Worm (Caenorhabditis elegans): ENCODE results near the gene F10G7.5.

F10G7.5 gene

DNA sequence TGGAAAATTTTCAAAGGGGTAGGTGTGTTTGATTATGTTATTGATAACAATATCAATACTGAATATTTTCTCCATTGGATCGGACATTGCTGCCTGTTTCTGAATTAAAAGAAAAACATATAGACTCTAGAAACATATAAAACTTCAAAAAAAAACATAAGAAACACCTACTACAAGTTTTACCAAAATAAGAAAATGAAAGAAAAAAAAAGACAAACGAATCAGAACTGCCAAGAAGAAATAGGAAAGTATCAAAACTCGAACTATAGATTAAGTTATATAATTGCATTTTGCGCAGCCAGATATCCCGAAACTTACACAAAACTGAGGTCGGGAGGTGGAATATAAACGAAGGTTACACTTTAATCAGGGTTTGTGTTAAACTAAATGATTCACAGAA lies 27.9 kb upstream of the F10G7.5 start, which contains the start of gene T05A7.11:
T05A7.11 (minus strand) TSS at position 101 of the 400 bp plus-strand sequence.
- TF ChIP-seq ceh-13 (GFP tag; optimal IDR thresholded peaks at IDR 0.05): no peak
- TF ChIP-seq B0310.2 (tag; optimal IDR thresholded peaks at IDR 0.05): no peak
- no peak for TF ChIP-seq ets-7 (tag; optimal IDR thresholded peaks at IDR 0.05)
- TF ChIP-seq tra-4 (tag; optimal IDR thresholded peaks at IDR 0.05): no peak
- no peak for TF ChIP-seq hmbx-1 (tag; optimal IDR thresholded peaks at IDR 0.05)
- TF ChIP-seq sea-1 (GFP tag; conservative IDR thresholded peaks at IDR 0.05): no peak
- no peak for TF ChIP-seq ceh-36 (tag; optimal IDR thresholded peaks at IDR 0.05)
- TF ChIP-seq F13C5.2 (tag; optimal IDR thresholded peaks at IDR 0.05): no peak
- TF ChIP-seq pes-1 (GFP tag; IDR thresholded peaks at IDR 0.05): no peak
- TF ChIP-seq ama-1 (optimal IDR thresholded peaks at IDR 0.05): no peak

ce11 chrII:4667572-4667971 lies 25.6 kb upstream of the F10G7.5 start, which contains the start of gene fut-5:
fut-5 (minus strand) TSS chrII:4667672.
- TF ChIP-seq scrt-1 (GFP tag; IDR thresholded peaks at IDR 0.05): no peak
- TF ChIP-seq aly-1 (tag; optimal IDR thresholded peaks at IDR 0.05): no peak
- TF ChIP-seq hnd-1 (tag; optimal IDR thresholded peaks at IDR 0.05): no peak
- TF ChIP-seq sea-1 (GFP tag; conservative IDR thresholded peaks at IDR 0.05): no peak

- TF ChIP-seq ama-1 (optimal IDR thresholded peaks at IDR 0.05) (no peak), aly-1 (tag; optimal IDR thresholded peaks at IDR 0.05) (no peak), tbx-37 (GFP tag; conservative IDR thresholded peaks at IDR 0.05) (no peak), tbx-11 (GFP tag; IDR thresholded peaks at IDR 0.05) (no peak), tra-4 (tag; optimal IDR thresholded peaks at IDR 0.05) (no peak), hmbx-1 (tag; optimal IDR thresholded peaks at IDR 0.05) (no peak), sea-1 (GFP tag; conservative IDR thresholded peaks at IDR 0.05) (no peak), hmg-4 (GFP tag; optimal IDR thresholded peaks at IDR 0.05) (no peak), ceh-13 (GFP tag; optimal IDR thresholded peaks at IDR 0.05) (no peak), ceh-36 (tag; optimal IDR thresholded peaks at IDR 0.05) (no peak), F13C5.2 (tag; optimal IDR thresholded peaks at IDR 0.05) (no peak), B0310.2 (tag; optimal IDR thresholded peaks at IDR 0.05) (no peak), hnd-1 (tag; optimal IDR thresholded peaks at IDR 0.05) (no peak), flt-1 (GFP tag; IDR thresholded peaks at IDR 0.05) (no peak), ets-7 (tag; optimal IDR thresholded peaks at IDR 0.05) (no peak), pes-1 (GFP tag; IDR thresholded peaks at IDR 0.05) (no peak), scrt-1 (GFP tag; IDR thresholded peaks at IDR 0.05) (no peak)
Measured at ce11 chrII:4671692-4672091, 21.5 kb upstream of the F10G7.5 start, which contains the start of gene T05A7.6. T05A7.6 (minus strand) TSS chrII:4671792.

DNA sequence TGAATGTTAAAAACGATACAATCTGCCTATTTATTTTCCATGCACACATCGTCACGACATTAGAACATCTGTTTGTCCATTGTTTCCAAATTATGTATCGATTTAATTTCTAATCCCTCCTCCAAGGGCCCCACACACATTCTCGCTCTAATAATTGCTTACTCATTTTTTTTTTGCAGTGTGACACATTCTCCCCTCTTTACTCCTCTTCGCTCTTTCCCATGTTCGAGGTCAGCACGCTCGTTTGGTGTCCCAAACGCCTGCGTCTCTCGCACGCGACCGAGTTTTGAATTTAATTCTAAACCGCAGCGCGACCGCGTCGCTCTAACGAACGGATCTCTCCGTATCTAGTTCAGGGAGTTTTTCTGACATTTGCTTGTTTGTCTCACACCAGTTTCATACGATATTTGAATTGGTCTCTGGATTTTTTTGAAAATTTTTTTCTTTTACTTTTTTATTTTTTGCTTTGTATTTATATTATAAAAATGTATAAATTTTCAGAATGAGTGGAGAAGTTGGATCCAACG lies 20.6 kb upstream of the F10G7.5 start, which contains the start of the genes clec-140 and hmg-11:
clec-140 (plus strand) TSS at position 477 of the 527 bp plus-strand sequence.
hmg-11 (plus strand) TSS at position 502 of the 527 bp plus-strand sequence.
- TF ChIP-seq hmg-4 (GFP tag; optimal IDR thresholded peaks at IDR 0.05) (peak; percentile 25), F13C5.2 (tag; optimal IDR thresholded peaks at IDR 0.05) (peak; percentile 49), B0310.2 (tag; optimal IDR thresholded peaks at IDR 0.05) (no peak)

DNA sequence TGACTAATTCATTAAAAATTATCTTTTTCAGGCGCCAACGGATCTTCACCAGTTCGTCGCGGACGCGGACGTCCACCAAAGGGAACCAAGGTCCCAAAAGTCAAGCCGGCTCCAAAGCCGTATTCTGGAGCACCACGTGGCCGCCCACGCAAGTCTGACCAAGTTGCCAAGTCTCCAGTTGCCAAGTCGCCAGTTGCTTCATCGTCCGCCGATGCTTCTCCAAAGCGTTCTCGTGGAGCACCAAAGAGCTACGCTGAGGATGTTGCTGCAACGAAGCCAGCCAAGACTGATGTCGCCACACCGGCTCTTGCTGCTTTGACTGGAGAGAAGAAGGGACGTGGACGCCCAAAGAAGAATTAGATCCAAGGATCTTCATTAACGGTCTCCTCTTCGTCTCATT lies 20.0 kb upstream of the F10G7.5 start:
- TF ChIP-seq B0310.2 (tag; optimal IDR thresholded peaks at IDR 0.05) (no peak), ets-7 (tag; optimal IDR thresholded peaks at IDR 0.05) (no peak), flt-1 (GFP tag; IDR thresholded peaks at IDR 0.05) (no peak), tra-4 (tag; optimal IDR thresholded peaks at IDR 0.05) (no peak), sea-1 (GFP tag; conservative IDR thresholded peaks at IDR 0.05) (no peak), aly-1 (tag; optimal IDR thresholded peaks at IDR 0.05) (no peak), F13C5.2 (tag; optimal IDR thresholded peaks at IDR 0.05) (no peak), hmg-4 (GFP tag; optimal IDR thresholded peaks at IDR 0.05) (no peak), tbx-37 (GFP tag; conservative IDR thresholded peaks at IDR 0.05) (no peak), hmbx-1 (tag; optimal IDR thresholded peaks at IDR 0.05) (no peak), scrt-1 (GFP tag; IDR thresholded peaks at IDR 0.05) (no peak), hnd-1 (tag; optimal IDR thresholded peaks at IDR 0.05) (no peak), ama-1 (optimal IDR thresholded peaks at IDR 0.05) (no peak), ceh-36 (tag; optimal IDR thresholded peaks at IDR 0.05) (no peak), tbx-11 (GFP tag; IDR thresholded peaks at IDR 0.05) (no peak), pes-1 (GFP tag; IDR thresholded peaks at IDR 0.05) (no peak), ceh-13 (GFP tag; optimal IDR thresholded peaks at IDR 0.05) (no peak)

ce11 chrII:4673670-4674069 lies 19.5 kb upstream of the F10G7.5 start:
- no peak for TF ChIP-seq F13C5.2 (tag; optimal IDR thresholded peaks at IDR 0.05)
- TF ChIP-seq ceh-13 (GFP tag; optimal IDR thresholded peaks at IDR 0.05): no peak
- no peak for TF ChIP-seq hmbx-1 (tag; optimal IDR thresholded peaks at IDR 0.05)
- no peak for TF ChIP-seq ama-1 (optimal IDR thresholded peaks at IDR 0.05)
- no peak for TF ChIP-seq aly-1 (tag; optimal IDR thresholded peaks at IDR 0.05)
- TF ChIP-seq hnd-1 (tag; optimal IDR thresholded peaks at IDR 0.05): no peak
- TF ChIP-seq tbx-37 (GFP tag; conservative IDR thresholded peaks at IDR 0.05): no peak

DNA sequence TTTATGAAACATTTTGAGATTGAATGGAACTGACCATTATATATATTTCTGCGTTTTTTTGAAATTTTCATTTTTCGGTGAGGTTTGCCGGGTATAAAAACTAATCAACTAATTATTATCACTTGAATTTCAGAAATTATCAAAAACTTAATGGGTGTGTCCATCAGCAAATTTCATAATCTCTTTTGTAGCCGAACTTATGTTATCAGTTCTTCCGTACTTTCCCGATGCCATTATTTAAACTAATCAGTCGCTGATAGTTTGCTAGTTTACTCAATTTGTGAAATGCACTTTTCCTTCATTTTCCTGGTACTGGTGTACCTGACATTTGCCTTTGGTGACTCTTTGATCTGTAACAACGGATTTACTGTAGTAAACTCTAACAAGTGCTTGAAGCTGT lies 19.0 kb upstream of the F10G7.5 start:
- no peak for TF ChIP-seq hmg-4 (GFP tag; optimal IDR thresholded peaks at IDR 0.05)
- no peak for TF ChIP-seq tra-4 (tag; optimal IDR thresholded peaks at IDR 0.05)
- no peak for TF ChIP-seq hnd-1 (tag; optimal IDR thresholded peaks at IDR 0.05)
- no peak for TF ChIP-seq scrt-1 (GFP tag; IDR thresholded peaks at IDR 0.05)
- TF ChIP-seq ceh-36 (tag; optimal IDR thresholded peaks at IDR 0.05): no peak
- no peak for TF ChIP-seq ets-7 (tag; optimal IDR thresholded peaks at IDR 0.05)
- no peak for TF ChIP-seq aly-1 (tag; optimal IDR thresholded peaks at IDR 0.05)
- TF ChIP-seq tbx-11 (GFP tag; IDR thresholded peaks at IDR 0.05): no peak
- no peak for TF ChIP-seq F13C5.2 (tag; optimal IDR thresholded peaks at IDR 0.05)
- TF ChIP-seq flt-1 (GFP tag; IDR thresholded peaks at IDR 0.05): no peak
- no peak for TF ChIP-seq tbx-37 (GFP tag; conservative IDR thresholded peaks at IDR 0.05)
- no peak for TF ChIP-seq hmbx-1 (tag; optimal IDR thresholded peaks at IDR 0.05)
- TF ChIP-seq sea-1 (GFP tag; conservative IDR thresholded peaks at IDR 0.05): no peak
- no peak for TF ChIP-seq ama-1 (optimal IDR thresholded peaks at IDR 0.05)
- no peak for TF ChIP-seq ceh-13 (GFP tag; optimal IDR thresholded peaks at IDR 0.05)
- TF ChIP-seq pes-1 (GFP tag; IDR thresholded peaks at IDR 0.05): no peak

- TF ChIP-seq hnd-1 (tag; optimal IDR thresholded peaks at IDR 0.05) (no peak), sea-1 (GFP tag; conservative IDR thresholded peaks at IDR 0.05) (no peak), F13C5.2 (tag; optimal IDR thresholded peaks at IDR 0.05) (no peak), scrt-1 (GFP tag; IDR thresholded peaks at IDR 0.05) (no peak), tbx-11 (GFP tag; IDR thresholded peaks at IDR 0.05) (no peak), pes-1 (GFP tag; IDR thresholded peaks at IDR 0.05) (no peak), tra-4 (tag; optimal IDR thresholded peaks at IDR 0.05) (no peak), tbx-37 (GFP tag; conservative IDR thresholded peaks at IDR 0.05) (no peak), aly-1 (tag; optimal IDR thresholded peaks at IDR 0.05) (no peak), ceh-13 (GFP tag; optimal IDR thresholded peaks at IDR 0.05) (no peak), hmg-4 (GFP tag; optimal IDR thresholded peaks at IDR 0.05) (no peak), ets-7 (tag; optimal IDR thresholded peaks at IDR 0.05) (no peak)
Measured at ce11 chrII:4675481-4675880, 17.7 kb upstream of the F10G7.5 start, which contains the start of gene T05A7.3. T05A7.3 (plus strand) TSS chrII:4675781.
